Worm (Caenorhabditis elegans) whole organism, late embryonic: ENCODE data around the gene dhhc-10.
A peak's percentile ranks its signal among the peaks of the same experiment; 100 is the strongest.

Source experiments
- C08G9.2 ChIP-seq: sonication (generic microtip); optimal IDR thresholded peaks from 2 replicates; lab custom pipeline; 2016; ENCODE audit warnings: mild to moderate bottlenecking, missing genetic modification characterization, moderate library complexity, missing compliant biosample characterization
- F13H6.1 ChIP-seq: sonication (generic microtip); optimal IDR thresholded peaks from 2 replicates; lab custom pipeline; 2016; ENCODE audit warnings: missing genetic modification characterization, missing compliant biosample characterization
- K02D7.2 ChIP-seq: sonication (generic microtip); optimal IDR thresholded peaks from 2 replicates; lab custom pipeline; 2017; ENCODE audit warnings: mild to moderate bottlenecking, missing genetic modification characterization, missing compliant biosample characterization
- T23F11.4 ChIP-seq: fragments of 200-800 bp; sonication (Bioruptor generic); optimal IDR thresholded peaks from 2 replicates; lab custom pipeline; 2018; ENCODE audit warnings: mild to moderate bottlenecking, missing genetic modification characterization, missing compliant biosample characterization
- Y22D7AL.16 ChIP-seq: sonication (generic microtip); optimal IDR thresholded peaks from 2 replicates; lab custom pipeline; 2016; ENCODE audit warnings: missing genetic modification characterization, missing compliant biosample characterization
- ceh-14 ChIP-seq: sonication (generic microtip); optimal IDR thresholded peaks from 2 replicates; lab custom pipeline; 2016; ENCODE audit warnings: missing genotype, missing genetic modification characterization, missing compliant biosample characterization
- ceh-2 ChIP-seq: sonication (generic microtip); optimal IDR thresholded peaks from 2 replicates; lab custom pipeline; 2016; ENCODE audit warnings: missing genotype, missing genetic modification characterization, missing compliant biosample characterization
- ceh-24 ChIP-seq: sonication (generic microtip); optimal IDR thresholded peaks from 2 replicates; lab custom pipeline; 2016; ENCODE audit warnings: mild to moderate bottlenecking, missing genetic modification characterization, missing compliant biosample characterization
- ceh-31 ChIP-seq: sonication (generic microtip); optimal IDR thresholded peaks from 2 replicates; lab custom pipeline; 2016; ENCODE audit warnings: missing genetic modification characterization, missing compliant biosample characterization
- ceh-34 ChIP-seq: sonication (generic microtip); optimal IDR thresholded peaks from 2 replicates; lab custom pipeline; 2016; ENCODE audit warnings: mild to moderate bottlenecking, missing genetic modification characterization, missing compliant biosample characterization
- ceh-45 ChIP-seq: fragments of 200-800 bp; sonication (Bioruptor generic); IDR thresholded peaks from 2 replicates; pipeline ENCODE4 v1.3.6; 2022; ENCODE audit warnings: missing genetic modification reagents, missing genetic modification characterization, missing compliant biosample characterization
- ceh-48 ChIP-seq: sonication (generic microtip); optimal IDR thresholded peaks from 2 replicates; lab custom pipeline; 2016; ENCODE audit warnings: missing genetic modification characterization, inconsistent platforms, missing compliant biosample characterization
- ceh-9 ChIP-seq: sonication (generic microtip); optimal IDR thresholded peaks from 2 replicates; lab custom pipeline; 2016; ENCODE audit warnings: mild to moderate bottlenecking, missing genetic modification characterization, inconsistent platforms, missing compliant biosample characterization
- dmd-4 ChIP-seq: sonication (generic microtip); optimal IDR thresholded peaks from 2 replicates; lab custom pipeline; 2016; ENCODE audit warnings: borderline replicate concordance, missing genetic modification characterization, missing compliant biosample characterization
- elt-2 ChIP-seq: sonication (generic microtip); optimal IDR thresholded peaks from 2 replicates; lab custom pipeline; 2016; ENCODE audit warnings: missing genetic modification reagents, missing genetic modification characterization, missing compliant biosample characterization
- ets-4 ChIP-seq: sonication (generic microtip); optimal IDR thresholded peaks from 2 replicates; lab custom pipeline; 2016; ENCODE audit warnings: missing genetic modification characterization, missing compliant biosample characterization
- fkh-10 ChIP-seq: fragments of 150-350 bp; optimal IDR thresholded peaks from 2 replicates; lab custom pipeline; 2014; ENCODE audit warnings: missing biosample characterization, missing genetic modification reagents, missing genetic modification characterization
- gmeb-2 ChIP-seq: sonication (generic microtip); optimal IDR thresholded peaks from 2 replicates; lab custom pipeline; 2016; ENCODE audit warnings: missing genetic modification characterization, inconsistent platforms, missing compliant biosample characterization
- hlh-13 ChIP-seq: fragments of 200-800 bp; sonication (Bioruptor generic); optimal IDR thresholded peaks from 2 replicates; lab custom pipeline; 2018; ENCODE audit warnings: mild to moderate bottlenecking, missing genetic modification characterization, missing compliant biosample characterization
- hlh-30 ChIP-seq: sonication (generic microtip); optimal IDR thresholded peaks from 2 replicates; lab custom pipeline; 2017; ENCODE audit warnings: antibody characterized with exemption, missing genetic modification characterization, missing compliant biosample characterization; ENCODE audit not compliant: insufficient read depth
- hlh-8 ChIP-seq: sonication (generic microtip); optimal IDR thresholded peaks from 2 replicates; lab custom pipeline; 2016; ENCODE audit warnings: missing genotype, missing genetic modification characterization, missing compliant biosample characterization
- lin-11 ChIP-seq: fragments of 200-800 bp; sonication (Bioruptor generic); optimal IDR thresholded peaks from 2 replicates; lab custom pipeline; 2018; ENCODE audit warnings: mild to moderate bottlenecking, missing genetic modification characterization, missing compliant biosample characterization
- mec-3 ChIP-seq: sonication (generic microtip); optimal IDR thresholded peaks from 2 replicates; lab custom pipeline; 2016; ENCODE audit warnings: borderline replicate concordance, missing genetic modification characterization, missing compliant biosample characterization
- nfya-1 ChIP-seq: sonication (generic microtip); optimal IDR thresholded peaks from 2 replicates; lab custom pipeline; 2017; ENCODE audit warnings: missing genetic modification characterization, mild to moderate bottlenecking, missing compliant biosample characterization, antibody characterized with exemption, moderate library complexity
- odd-2 ChIP-seq: sonication (generic microtip); optimal IDR thresholded peaks from 2 replicates; lab custom pipeline; 2017; ENCODE audit warnings: antibody characterized with exemption, mild to moderate bottlenecking, missing genetic modification characterization, missing compliant biosample characterization
- pag-3 ChIP-seq: sonication (generic microtip); optimal IDR thresholded peaks from 2 replicates; lab custom pipeline; 2016; ENCODE audit warnings: missing compliant biosample characterization, missing genetic modification characterization, borderline replicate concordance
- sdc-2 ChIP-seq: sonication (generic microtip); optimal IDR thresholded peaks from 2 replicates; lab custom pipeline; 2016; ENCODE audit warnings: missing genotype, missing genetic modification characterization, missing compliant biosample characterization
- sox-2 ChIP-seq: fragments of 200-800 bp; sonication (Bioruptor generic); IDR thresholded peaks from 2 replicates; pipeline ENCODE4 v1.3.6; 2022; ENCODE audit warnings: missing genetic modification reagents, missing genetic modification characterization, missing compliant biosample characterization
- syd-9 ChIP-seq: sonication (generic microtip); optimal IDR thresholded peaks from 2 replicates; lab custom pipeline; 2016; ENCODE audit warnings: mild to moderate bottlenecking, missing genetic modification characterization, moderate library complexity, missing compliant biosample characterization
- tbx-2 ChIP-seq: sonication (generic microtip); optimal IDR thresholded peaks from 2 replicates; lab custom pipeline; 2016; ENCODE audit warnings: missing genetic modification characterization, missing compliant biosample characterization
- tbx-7 ChIP-seq: sonication (generic microtip); optimal IDR thresholded peaks from 2 replicates; lab custom pipeline; 2016; ENCODE audit warnings: missing genotype, missing genetic modification characterization, missing compliant biosample characterization
- unc-42 ChIP-seq: sonication (generic microtip); optimal IDR thresholded peaks from 2 replicates; lab custom pipeline; 2016; ENCODE audit warnings: missing genotype, missing genetic modification characterization, missing compliant biosample characterization
- unc-55 ChIP-seq: sonication (generic microtip); optimal IDR thresholded peaks from 2 replicates; lab custom pipeline; 2017; ENCODE audit warnings: missing biosample characterization, missing genetic modification reagents, missing genetic modification characterization
- zip-5 ChIP-seq: sonication (generic microtip); optimal IDR thresholded peaks from 2 replicates; lab custom pipeline; 2016; ENCODE audit warnings: missing genetic modification characterization, missing compliant biosample characterization
- ztf-16 ChIP-seq: sonication (generic microtip); optimal IDR thresholded peaks from 2 replicates; lab custom pipeline; 2017; ENCODE audit warnings: missing genetic modification characterization, missing compliant biosample characterization

The dhhc-10 gene

ce11 chrX:4711698-4712329 lies 4.8 kb downstream of the dhhc-10 start, which contains the start of the genes dnj-14 and glit-1 (continued):
- TF ChIP-seq hlh-30 (tag; lab: Kevin White, UChicago) (peak; percentile 83), ceh-31 (tag; lab: Kevin White, UChicago) (peak; percentile 88), ceh-9 (no peak), hlh-13 (no peak), unc-42 (tag; lab: Kevin White, UChicago) (peak; percentile 86), hlh-8 (tag; lab: Kevin White, UChicago) (peak; percentile 66), T23F11.4 (peak; percentile 58), odd-2 (tag; lab: Kevin White, UChicago) (no peak), elt-2 (tag; lab: Kevin White, UChicago) (peak; percentile 68), ceh-2 (tag; lab: Kevin White, UChicago) (peak; percentile 65), K02D7.2 (tag; lab: Kevin White, UChicago) (no peak), gmeb-2 (tag; lab: Kevin White, UChicago) (peak; percentile 27), tbx-2 (tag; lab: Kevin White, UChicago) (peak; percentile 91), ceh-14 (peak; percentile 43), lin-11 (tag; lab: Kevin White, UChicago) (no peak), dmd-4 (no peak), unc-55 (GFP tag; lab: Kevin White, UChicago) (peak; percentile 85), ceh-48 (tag; lab: Kevin White, UChicago) (peak; percentile 44), ceh-45 (0 out of 2 replicates have a peak, but pooled peaks have one; percentile 9), sdc-2 (tag; lab: Kevin White, UChicago) (peak; percentile 78), ztf-16 (tag; lab: Kevin White, UChicago) (no peak), zip-5 (tag; lab: Kevin White, UChicago) (no peak), syd-9 (tag; lab: Kevin White, UChicago) (peak; percentile 60), pag-3 (tag; lab: Kevin White, UChicago) (no peak), ceh-34 (peak; percentile 81), fkh-10 (GFP tag; lab: Kevin White, UChicago) (no peak), nfya-1 (peak; percentile 91), Y22D7AL.16 (tag; lab: Kevin White, UChicago) (no peak), ets-4 (peak; percentile 55)

- TF ChIP-seq C08G9.2 (tag; lab: Kevin White, UChicago) (no peak), tbx-7 (tag; lab: Kevin White, UChicago) (no peak), mec-3 (tag; lab: Kevin White, UChicago) (no peak), ceh-14 (no peak)
Measured at ce11 chrX:4715107-4715506, 8.1 kb downstream of the dhhc-10 start, which contains the start of gene rpl-25.1. TSS of gene rpl-25.1 (plus strand) at chrX:4715178.

DNA sequence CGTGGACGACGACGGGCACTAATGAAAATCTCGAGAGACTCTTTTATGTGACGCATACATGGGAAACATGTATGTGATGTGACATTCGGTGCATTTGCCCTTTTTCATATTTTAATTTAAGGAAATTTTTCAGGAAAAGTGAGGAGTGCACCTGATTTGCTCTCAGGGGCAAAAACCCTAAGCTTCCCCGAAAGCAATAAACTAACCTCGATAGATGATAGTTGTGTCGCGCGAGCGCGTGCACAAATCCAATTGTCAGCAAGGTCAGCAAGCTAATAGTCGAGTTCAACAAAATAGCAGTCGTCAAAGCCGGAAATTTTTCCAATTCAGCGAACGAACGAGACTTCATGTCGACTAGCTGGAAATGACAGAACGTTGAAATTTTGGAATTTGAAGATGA lies 11.1 kb downstream of the dhhc-10 start:
- TF ChIP-seq F13H6.1 (tag; lab: Kevin White, UChicago) (no peak), sox-2 (GFP tag; lab: Robert Waterston, UW) (no peak), ets-4 (no peak), hlh-13 (no peak), unc-42 (tag; lab: Kevin White, UChicago) (peak; percentile 72), mec-3 (tag; lab: Kevin White, UChicago) (no peak), ceh-24 (tag; lab: Kevin White, UChicago) (no peak)
